Worm (Caenorhabditis elegans) whole organism, young adult: ENCODE measurements around the gene R02C2.1.
A peak's percentile ranks its signal among the peaks of the same experiment; 100 is the strongest.

Experiments
- B0035.1 ChIP-seq: sonication (generic microtip); optimal IDR thresholded peaks from 2 replicates; lab custom pipeline; 2016; ENCODE audit warnings: missing genetic modification characterization, mild to moderate bottlenecking, missing compliant biosample characterization, missing genotype, missing genetic modification reagents
- F10E7.11 ChIP-seq: sonication (generic microtip); optimal IDR thresholded peaks from 2 replicates; lab custom pipeline; 2017; ENCODE audit warnings: mild to moderate bottlenecking, missing genetic modification characterization, moderate library complexity, missing compliant biosample characterization
- F23B12.7 ChIP-seq: sonication (generic microtip); optimal IDR thresholded peaks from 2 replicates; lab custom pipeline; 2017; ENCODE audit warnings: missing genetic modification characterization, mild to moderate bottlenecking, missing compliant biosample characterization, antibody characterized with exemption, moderate library complexity; ENCODE audit not compliant: insufficient read depth
- F33H1.4 ChIP-seq: fragments of 200-800 bp; sonication (Bioruptor generic); IDR thresholded peaks from 2 replicates; pipeline ENCODE4 v1.3.6; 2022; ENCODE audit warnings: missing genetic modification reagents, missing genetic modification characterization, missing compliant biosample characterization
- K11D2.4 ChIP-seq: fragments of 200-800 bp; sonication (Bioruptor generic); IDR thresholded peaks from 2 replicates; pipeline ENCODE4 v1.3.6; 2022; ENCODE audit warnings: missing genetic modification reagents, missing genetic modification characterization, missing compliant biosample characterization
- Y53G8AR.9 ChIP-seq: fragments of 200-800 bp; sonication (Bioruptor generic); conservative IDR thresholded peaks from 2 replicates; pipeline ENCODE4 v1.3.6; 2022; ENCODE audit warnings: missing genetic modification reagents, missing genetic modification characterization, missing compliant biosample characterization
- Y56A3A.18 ChIP-seq: fragments of 200-800 bp; sonication (Bioruptor generic); IDR thresholded peaks from 2 replicates; pipeline ENCODE4 v1.3.6; 2022; ENCODE audit warnings: missing genetic modification reagents, missing genetic modification characterization, missing compliant biosample characterization
- Y67H2A.10 ChIP-seq: fragments of 200-800 bp; sonication (Bioruptor generic); conservative IDR thresholded peaks from 2 replicates; pipeline ENCODE4 v1.3.6; 2022; ENCODE audit warnings: missing genetic modification reagents, missing genetic modification characterization, missing compliant biosample characterization
- Y79H2A.3 ChIP-seq: fragments of 200-800 bp; sonication (Bioruptor generic); conservative IDR thresholded peaks from 2 replicates; pipeline ENCODE4 v1.3.6; 2022; ENCODE audit warnings: missing genetic modification reagents, missing genetic modification characterization, missing compliant biosample characterization
- Y95B8A.8 ChIP-seq: fragments of 200-800 bp; sonication (Bioruptor generic); IDR thresholded peaks from 2 replicates; pipeline ENCODE4 v1.3.6; 2022; ENCODE audit warnings: missing genetic modification reagents, missing genetic modification characterization, missing compliant biosample characterization
- aptf-2 ChIP-seq: fragments of 200-800 bp; sonication (Bioruptor generic); conservative IDR thresholded peaks from 2 replicates; pipeline ENCODE4 v1.3.6; 2022; ENCODE audit warnings: missing genetic modification reagents, missing genetic modification characterization, missing compliant biosample characterization
- attf-5 ChIP-seq: fragments of 200-800 bp; sonication (Bioruptor generic); optimal IDR thresholded peaks from 2 replicates; lab custom pipeline; 2018; ENCODE audit warnings: mild to moderate bottlenecking, missing genetic modification characterization, missing compliant biosample characterization
- attf-6 ChIP-seq: fragments of 200-800 bp; sonication (Bioruptor generic); IDR thresholded peaks from 2 replicates; pipeline ENCODE4 v1.3.6; 2022; ENCODE audit warnings: missing genetic modification reagents, missing genetic modification characterization, missing compliant biosample characterization
- ceh-27 ChIP-seq: fragments of 200-800 bp; sonication (Bioruptor generic); optimal IDR thresholded peaks from 2 replicates; lab custom pipeline; 2018; ENCODE audit warnings: mild to moderate bottlenecking, missing genetic modification characterization, moderate library complexity, missing compliant biosample characterization
- ceh-79 ChIP-seq: sonication (generic microtip); optimal IDR thresholded peaks from 2 replicates; lab custom pipeline; 2017; ENCODE audit warnings: mild to moderate bottlenecking, missing genetic modification characterization, missing compliant biosample characterization
- dox-1 ChIP-seq: fragments of 200-800 bp; sonication (Bioruptor generic); IDR thresholded peaks from 2 replicates; pipeline ENCODE4 v1.3.6; 2022; ENCODE audit warnings: missing genetic modification reagents, missing genetic modification characterization, missing compliant biosample characterization
- egl-18 ChIP-seq: fragments of 200-800 bp; sonication (Bioruptor generic); IDR thresholded peaks from 2 replicates; pipeline ENCODE4 v1.3.6; 2022; ENCODE audit warnings: missing genetic modification reagents, missing genetic modification characterization, missing compliant biosample characterization
- hlh-12 ChIP-seq: sonication (generic microtip); optimal IDR thresholded peaks from 2 replicates; lab custom pipeline; 2016; ENCODE audit warnings: missing genetic modification characterization, missing compliant biosample characterization
- hmg-20 ChIP-seq: fragments of 200-800 bp; sonication (Bioruptor generic); IDR thresholded peaks from 2 replicates; pipeline ENCODE4 v1.3.6; 2022; ENCODE audit warnings: missing genetic modification reagents, missing genetic modification characterization, missing compliant biosample characterization
- lag-1 ChIP-seq: fragments of 200-800 bp; sonication (Bioruptor generic); IDR thresholded peaks from 2 replicates; pipeline ENCODE4 v1.3.6; 2022; ENCODE audit warnings: missing genetic modification reagents, missing genetic modification characterization, missing compliant biosample characterization
- let-607 ChIP-seq, 2 experiments: fragments of 200-800 bp in 1 of 2; sonication (Bioruptor generic) in 1 of 2; sonication (generic microtip) in 1 of 2; optimal IDR thresholded peaks; 2 replicates each; lab custom pipeline; 2016 to 2018; ENCODE audit warnings: mild to moderate bottlenecking in 2 of 2, missing compliant biosample characterization in 2 of 2, missing genetic modification characterization in 2 of 2, moderate library complexity in 2 of 2, missing genotype in 1 of 2
- lin-35 ChIP-seq, 3 experiments: fragments of 150-350 bp in 2 of 3; sonication (generic microtip) in 1 of 3; optimal IDR thresholded peaks; 2 replicates each; lab custom pipeline; 2014 to 2018; ENCODE audit warnings: missing biosample characterization in 3 of 3, missing genetic modification characterization in 3 of 3, missing genetic modification reagents in 3 of 3
- lin-54 ChIP-seq: fragments of 200-800 bp; sonication (Bioruptor generic); optimal IDR thresholded peaks from 2 replicates; lab custom pipeline; 2018; ENCODE audit warnings: mild to moderate bottlenecking, missing genetic modification characterization, missing compliant biosample characterization
- lir-1 ChIP-seq: fragments of 200-800 bp; sonication (Bioruptor generic); conservative IDR thresholded peaks from 2 replicates; pipeline ENCODE4 v1.3.6; 2022; ENCODE audit warnings: missing genetic modification reagents, missing genetic modification characterization, missing compliant biosample characterization
- lsl-1 ChIP-seq: fragments of 200-800 bp; sonication (Bioruptor generic); optimal IDR thresholded peaks from 2 replicates; lab custom pipeline; 2018; ENCODE audit warnings: mild to moderate bottlenecking, missing genetic modification characterization, moderate library complexity, missing compliant biosample characterization
- madf-10 ChIP-seq: sonication (generic microtip); optimal IDR thresholded peaks from 2 replicates; lab custom pipeline; 2016; ENCODE audit warnings: mild to moderate bottlenecking, missing genetic modification characterization, missing compliant biosample characterization
- mel-28 ChIP-seq: sonication (generic microtip); optimal IDR thresholded peaks from 2 replicates; lab custom pipeline; 2016; ENCODE audit warnings: borderline replicate concordance, mild to moderate bottlenecking, missing genetic modification characterization, missing compliant biosample characterization
- mxl-1 ChIP-seq: sonication (generic microtip); optimal IDR thresholded peaks from 2 replicates; lab custom pipeline; 2016; ENCODE audit warnings: missing genetic modification characterization, missing compliant biosample characterization
- nhr-27 ChIP-seq: fragments of 200-800 bp; sonication (Bioruptor generic); optimal IDR thresholded peaks from 2 replicates; lab custom pipeline; 2018; ENCODE audit warnings: mild to moderate bottlenecking, missing genetic modification characterization, moderate library complexity, missing compliant biosample characterization
- pha-4 ChIP-seq: fragments of 150-350 bp; sonication (generic microtip); optimal IDR thresholded peaks from 2 replicates; lab custom pipeline; 2014; ENCODE audit warnings: missing biosample characterization, missing genetic modification reagents, missing genetic modification characterization
- rec-8 ChIP-seq, 2 experiments: sonication (generic microtip); optimal IDR thresholded peaks; 2 replicates each; lab custom pipeline; 2016; ENCODE audit warnings: mild to moderate bottlenecking in 2 of 2, missing genetic modification characterization in 2 of 2, missing genetic modification reagents in 2 of 2, missing genotype in 2 of 2, missing biosample characterization in 1 of 2, missing compliant biosample characterization in 1 of 2, moderate library complexity in 1 of 2
- xnd-1 ChIP-seq: sonication (generic microtip); optimal IDR thresholded peaks from 2 replicates; lab custom pipeline; 2016; ENCODE audit warnings: missing genotype, missing genetic modification reagents, missing genetic modification characterization, missing compliant biosample characterization
- ztf-25 ChIP-seq: fragments of 200-800 bp; sonication (Bioruptor generic); IDR thresholded peaks from 2 replicates; pipeline ENCODE4 v1.3.6; 2022; ENCODE audit warnings: missing genetic modification reagents, missing genetic modification characterization, missing compliant biosample characterization
- ztf-3 ChIP-seq: fragments of 200-800 bp; sonication (Bioruptor generic); optimal IDR thresholded peaks from 2 replicates; lab custom pipeline; 2018; ENCODE audit warnings: mild to moderate bottlenecking, missing genetic modification characterization, missing compliant biosample characterization

The R02C2.1 gene

ce11 chrV:281111-281510, 43.1 kb upstream of the R02C2.1 start:
- TF ChIP-seq pha-4 (tag; lab: Kevin White, UChicago) (no peak), nhr-27 (tag; lab: Kevin White, UChicago) (no peak), F10E7.11 (tag; lab: Kevin White, UChicago) (no peak), xnd-1 (tag; lab: Kevin White, UChicago) (no peak), aptf-2 (GFP tag; lab: Robert Waterston, UW) (no peak)

ce11 chrV:272837-273236, 34.8 kb upstream of the R02C2.1 start, which contains the start of gene nlp-70:
Gene nlp-70 (minus strand): TSS chrV:272937.
- TF ChIP-seq Y79H2A.3 (GFP tag; lab: Robert Waterston, UW) (no peak), B0035.1 (no peak), Y53G8AR.9 (GFP tag; lab: Robert Waterston, UW) (no peak), ceh-27 (GFP tag; lab: Kevin White, UChicago) (no peak), Y95B8A.8 (no peak), attf-6 (no peak), dox-1 (no peak), K11D2.4 (no peak), Y67H2A.10 (no peak), let-607 (tag; optimal IDR thresholded peaks at IDR 0.05; lab: Kevin White, UChicago) (no peak), Y56A3A.18 (GFP tag; lab: Robert Waterston, UW) (no peak), hmg-20 (GFP tag; lab: Robert Waterston, UW) (no peak), lsl-1 (no peak), egl-18 (GFP tag; lab: Robert Waterston, UW) (no peak), madf-10 (no peak), lag-1 (GFP tag; lab: Robert Waterston, UW) (no peak), lin-54 (no peak), mxl-1 (no peak), lir-1 (no peak), ztf-25 (GFP tag; lab: Robert Waterston, UW) (no peak)

- no peak for TF ChIP-seq attf-5 (GFP tag; lab: Kevin White, UChicago)
- TF ChIP-seq ztf-3 (GFP tag; lab: Kevin White, UChicago) = no peak
- TF ChIP-seq ceh-79 (tag; lab: Kevin White, UChicago) = no peak
- no peak for TF ChIP-seq F33H1.4 (GFP tag; lab: Robert Waterston, UW)
- TF ChIP-seq, all 124 proteins: peak for 0
Observed at ce11 chrV:268007-268406, 30.0 kb upstream of the R02C2.1 start, which contains the start of gene lgc-26. Gene lgc-26 (plus strand): TSS chrV:268307.

ce11 chrV:265062-265963, 27.3 kb upstream of the R02C2.1 start:
- TF ChIP-seq lin-35 (GFP tag; optimal IDR thresholded peaks at IDR 0.05; lab: Kevin White, UChicago) (peak in 1 of 3 experiments; percentile 4), hlh-12 (peak; percentile 93), mel-28 (tag; lab: Kevin White, UChicago) (peak; percentile 31), rec-8 (tag; optimal IDR thresholded peaks at IDR 0.05; lab: Kevin White, UChicago) (peak in 1 of 2 experiments; percentile 74), F23B12.7 (tag; lab: Kevin White, UChicago) (peak; percentile 23), mxl-1 (peak; percentile 77)
- TF ChIP-seq, all 124 proteins: peak for 6; not testable (repeated sequence) for 118
